Worm (Caenorhabditis elegans) whole organism, midembryonic: Measurements from ENCODE around the gene bus-19.

Experiments
- T22C8.4 ChIP-seq: fragments of 200-800 bp; sonication (Bioruptor generic); IDR thresholded peaks from 2 replicates; pipeline ENCODE4 v1.3.6; 2022; ENCODE audit warnings: missing genetic modification characterization, missing compliant biosample characterization
- cog-1 ChIP-seq: sonication (generic microtip); optimal IDR thresholded peaks from 2 replicates; lab custom pipeline; 2016; ENCODE audit warnings: missing genetic modification characterization, missing compliant biosample characterization
- flt-1 ChIP-seq: fragments of 200-800 bp; sonication (Bioruptor generic); IDR thresholded peaks from 2 replicates; pipeline ENCODE4 v1.3.6; 2022; ENCODE audit warnings: missing genetic modification characterization, missing compliant biosample characterization
- klf-2 ChIP-seq: fragments of 200-800 bp; sonication (Bioruptor generic); conservative IDR thresholded peaks from 2 replicates; pipeline ENCODE4 v1.3.6; 2022; ENCODE audit warnings: missing genetic modification reagents, missing genetic modification characterization, missing compliant biosample characterization
- med-1 ChIP-seq: sonication (generic microtip); optimal IDR thresholded peaks from 2 replicates; lab custom pipeline; 2017; ENCODE audit warnings: missing genetic modification characterization, mild to moderate bottlenecking, missing compliant biosample characterization, antibody characterized with exemption, missing genetic modification reagents; ENCODE audit not compliant: insufficient read depth
- ref-1 ChIP-seq: fragments of 200-800 bp; sonication (Bioruptor generic); conservative IDR thresholded peaks from 2 replicates; pipeline ENCODE4 v1.3.6; 2022; ENCODE audit warnings: missing genetic modification reagents, missing genetic modification characterization, missing compliant biosample characterization
- tab-1 ChIP-seq: fragments of 200-800 bp; sonication (Bioruptor generic); IDR thresholded peaks from 2 replicates; pipeline ENCODE4 v1.3.6; 2022; ENCODE audit warnings: missing genetic modification characterization, missing compliant biosample characterization
- ztf-23 ChIP-seq: fragments of 200-800 bp; sonication (Bioruptor generic); IDR thresholded peaks from 2 replicates; pipeline ENCODE4 v1.3.6; 2022; ENCODE audit warnings: missing genetic modification reagents, missing genetic modification characterization, missing compliant biosample characterization
- ztf-29 ChIP-seq: fragments of 200-800 bp; sonication (Bioruptor generic); IDR thresholded peaks from 2 replicates; pipeline ENCODE4 v1.3.6; 2022; ENCODE audit warnings: missing genetic modification reagents, missing genetic modification characterization, missing compliant biosample characterization

The bus-19 gene

ce11 chrV:12906732-12907131 is 34.9 kb downstream of the bus-19 start, which contains the start of gene ttr-29:
ttr-29 (minus strand) TSS chrV:12906832.
- TF ChIP-seq ztf-23 (GFP tag; lab: Robert Waterston, UW) (no peak), med-1 (GFP tag; lab: Kevin White, UChicago) (no peak), T22C8.4 (GFP tag; lab: Robert Waterston, UW) (no peak)

ce11 chrV:12907436-12907835 is 35.6 kb downstream of the bus-19 start:
- TF ChIP-seq med-1 (GFP tag; lab: Kevin White, UChicago), result no peak
- TF ChIP-seq ztf-29 (GFP tag; lab: Robert Waterston, UW), result no peak
- no peak for TF ChIP-seq ref-1 (GFP tag; lab: Robert Waterston, UW)
- no peak for TF ChIP-seq klf-2 (GFP tag; lab: Robert Waterston, UW)
- TF ChIP-seq flt-1, result no peak
- no peak for TF ChIP-seq cog-1 (tag; lab: Kevin White, UChicago)
- TF ChIP-seq tab-1 (GFP tag; lab: Robert Waterston, UW), result no peak
- TF ChIP-seq ztf-23 (GFP tag; lab: Robert Waterston, UW), result no peak

ce11 chrV:12908614-12909013 is 36.8 kb downstream of the bus-19 start:
- no peak for TF ChIP-seq klf-2 (GFP tag; lab: Robert Waterston, UW)
- TF ChIP-seq ref-1 (GFP tag; lab: Robert Waterston, UW), result no peak
- TF ChIP-seq cog-1 (tag; lab: Kevin White, UChicago), result no peak
- TF ChIP-seq T22C8.4 (GFP tag; lab: Robert Waterston, UW), result no peak
- no peak for TF ChIP-seq ztf-23 (GFP tag; lab: Robert Waterston, UW)
- no peak for TF ChIP-seq tab-1 (GFP tag; lab: Robert Waterston, UW)
- TF ChIP-seq ztf-29 (GFP tag; lab: Robert Waterston, UW), result no peak

ce11 chrV:12909544-12910157 is 37.8 kb downstream of the bus-19 start, which contains the start of gene nid-1:
nid-1 (plus strand) TSS chrV:12910107.
- TF ChIP-seq med-1 (GFP tag; lab: Kevin White, UChicago), result no peak
- no peak for TF ChIP-seq ztf-23 (GFP tag; lab: Robert Waterston, UW)
- TF ChIP-seq ref-1 (GFP tag; lab: Robert Waterston, UW), result no peak
- no peak for TF ChIP-seq tab-1 (GFP tag; lab: Robert Waterston, UW)
- TF ChIP-seq flt-1, result no peak
- no peak for TF ChIP-seq ztf-29 (GFP tag; lab: Robert Waterston, UW)
- TF ChIP-seq cog-1 (tag; lab: Kevin White, UChicago), result no peak
- no peak for TF ChIP-seq klf-2 (GFP tag; lab: Robert Waterston, UW)
- TF ChIP-seq T22C8.4 (GFP tag; lab: Robert Waterston, UW), result no peak

- TF ChIP-seq cog-1 (tag; lab: Kevin White, UChicago), result no peak
- no peak for TF ChIP-seq med-1 (GFP tag; lab: Kevin White, UChicago)
Observed at ce11 chrV:12919705-12920104, 47.9 kb downstream of the bus-19 start, which contains the start of gene lipl-1. lipl-1 (plus strand) TSS chrV:12919986.

- TF ChIP-seq ztf-23 (GFP tag; lab: Robert Waterston, UW) (no peak), klf-2 (GFP tag; lab: Robert Waterston, UW) (no peak), flt-1 (no peak), tab-1 (GFP tag; lab: Robert Waterston, UW) (no peak), cog-1 (tag; lab: Kevin White, UChicago) (no peak), ref-1 (GFP tag; lab: Robert Waterston, UW) (no peak), T22C8.4 (GFP tag; lab: Robert Waterston, UW) (no peak), ztf-29 (GFP tag; lab: Robert Waterston, UW) (no peak), med-1 (GFP tag; lab: Kevin White, UChicago) (no peak)
Observed at ce11 chrV:12921680-12922079, 49.8 kb downstream of the bus-19 start.

ce11 chrV:12922308-12922707 is 50.5 kb downstream of the bus-19 start, which contains the start of gene dhrs-4:
dhrs-4 (plus strand) TSS chrV:12922608.
- no peak for TF ChIP-seq med-1 (GFP tag; lab: Kevin White, UChicago)
- TF ChIP-seq klf-2 (GFP tag; lab: Robert Waterston, UW), result no peak
- TF ChIP-seq ref-1 (GFP tag; lab: Robert Waterston, UW), result no peak
- no peak for TF ChIP-seq ztf-23 (GFP tag; lab: Robert Waterston, UW)
- no peak for TF ChIP-seq tab-1 (GFP tag; lab: Robert Waterston, UW)
- TF ChIP-seq T22C8.4 (GFP tag; lab: Robert Waterston, UW), result no peak

- TF ChIP-seq tab-1 (GFP tag; lab: Robert Waterston, UW), result no peak
Observed at ce11 chrV:12924128-12924527, 52.3 kb downstream of the bus-19 start, which contains the start of gene pqn-67. pqn-67 (plus strand) TSS chrV:12924428.

ce11 chrV:12928929-12929532 is 57.2 kb downstream of the bus-19 start, which contains the start of gene T16G1.2:
T16G1.2 (plus strand) TSS chrV:12929482.
- TF ChIP-seq ztf-29 (GFP tag; lab: Robert Waterston, UW) (no peak), ztf-23 (GFP tag; lab: Robert Waterston, UW) (no peak), klf-2 (GFP tag; lab: Robert Waterston, UW) (no peak), ref-1 (GFP tag; lab: Robert Waterston, UW) (no peak), T22C8.4 (GFP tag; lab: Robert Waterston, UW) (no peak), cog-1 (tag; lab: Kevin White, UChicago) (no peak), flt-1 (no peak), med-1 (GFP tag; lab: Kevin White, UChicago) (no peak), tab-1 (GFP tag; lab: Robert Waterston, UW) (no peak)
